Worm (Caenorhabditis elegans): ENCODE data around the gene C29F3.3.

ce11 chrV:15303625-15304024 lies 43.6 kb downstream of the C29F3.3 start, which contains the start of gene srx-48:
- no peak for TF ChIP-seq ceh-82 (tag; optimal IDR thresholded peaks at IDR 0.05)
- no peak for TF ChIP-seq unc-62 (GFP tag; optimal IDR thresholded peaks at IDR 0.05)
- TF ChIP-seq R02D3.7 (tag; optimal IDR thresholded peaks at IDR 0.05) = no peak
- TF ChIP-seq snpc-4 (tag; optimal IDR thresholded peaks at IDR 0.05) = no peak
- no peak for TF ChIP-seq ama-1 (optimal IDR thresholded peaks at IDR 0.05)
- TF ChIP-seq zag-1 (tag; optimal IDR thresholded peaks at IDR 0.05) = no peak

Measured in whole organism, L3 larva.